Worm (Caenorhabditis elegans) whole organism, midembryonic: ENCODE data around the gene T13F3.4.

Source experiments
- med-1 ChIP-seq: sonication (generic microtip); optimal IDR thresholded peaks from 2 replicates; lab custom pipeline; 2017; ENCODE audit warnings: missing genetic modification characterization, mild to moderate bottlenecking, missing compliant biosample characterization, antibody characterized with exemption, missing genetic modification reagents; ENCODE audit not compliant: insufficient read depth
- ref-1 ChIP-seq: fragments of 200-800 bp; sonication (Bioruptor generic); conservative IDR thresholded peaks from 2 replicates; pipeline ENCODE4 v1.3.6; 2022; ENCODE audit warnings: missing genetic modification reagents, missing genetic modification characterization, missing compliant biosample characterization
- ztf-29 ChIP-seq: fragments of 200-800 bp; sonication (Bioruptor generic); IDR thresholded peaks from 2 replicates; pipeline ENCODE4 v1.3.6; 2022; ENCODE audit warnings: missing genetic modification reagents, missing genetic modification characterization, missing compliant biosample characterization

DNA sequence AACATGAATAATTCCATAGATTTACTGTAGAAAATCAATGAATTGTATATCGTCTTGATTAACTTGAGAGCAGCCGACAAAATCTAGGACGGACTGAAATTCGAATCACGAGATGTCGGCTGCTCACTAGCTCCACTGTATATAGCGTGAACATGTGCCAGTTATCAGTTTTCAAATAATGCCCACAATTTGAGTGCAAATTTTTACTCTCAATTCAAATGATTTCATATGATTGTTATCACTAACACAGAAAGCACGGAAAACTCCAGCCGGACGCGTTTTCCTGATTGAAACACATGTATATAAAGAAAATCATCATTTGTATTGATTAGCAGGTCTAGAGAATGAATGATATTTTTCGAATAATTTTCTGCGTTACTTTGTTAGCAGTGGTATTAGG, 26.0 kb upstream of the T13F3.4 start, which contains the start of gene oac-5:
- no peak for TF ChIP-seq med-1 (GFP tag; lab: Kevin White, UChicago)
- no peak for TF ChIP-seq ztf-29 (GFP tag; lab: Robert Waterston, UW)
- TF ChIP-seq ref-1 (GFP tag; lab: Robert Waterston, UW), result no peak
